Fruit fly (Drosophila melanogaster): ENCODE data around the gene Ser.

- TF ChIP-seq CTCF (optimal IDR thresholded peaks at IDR 0.05) (no peak), CG8478 (optimal IDR thresholded peaks at IDR 0.05) (no peak)
These were observed 10.8 kb upstream of the Ser start for dm6 chr3R:27204694-27205414.

Measured in S2 (cell line).